Fruit fly (Drosophila melanogaster) whole organism, embryonic: Measurements from ENCODE around the gene CG3349.
A peak's percentile ranks its signal among the peaks of the same experiment; 100 is the strongest.

Experiments
- Bgb ChIP-seq: fragments of 200-800 bp; sonication (Bioruptor generic); IDR thresholded peaks from 2 replicates; pipeline ENCODE4 v1.3.6; 2022; ENCODE audit warnings: missing biosample characterization, missing genetic modification characterization; ENCODE audit not compliant: partially characterized antibody
- BtbVII ChIP-seq: fragments of 200-800 bp; sonication (Bioruptor generic); optimal IDR thresholded peaks from 3 replicates; lab custom pipeline; 2017; ENCODE audit warnings: missing biosample characterization, mild to moderate bottlenecking, missing genetic modification characterization
- CG10462 ChIP-seq: fragments of 200-800 bp; sonication (Bioruptor generic); optimal IDR thresholded peaks from 2 replicates; lab custom pipeline; 2016; ENCODE audit warnings: missing biosample characterization, missing genetic modification characterization
- CG10543 ChIP-seq: fragments of 200-800 bp; sonication (Bioruptor generic); optimal IDR thresholded peaks from 3 replicates; lab custom pipeline; 2017; ENCODE audit warnings: missing biosample characterization, mild to moderate bottlenecking, missing genetic modification characterization, moderate library complexity
- CG13894 ChIP-seq: fragments of 200-800 bp; sonication (Bioruptor generic); optimal IDR thresholded peaks from 3 replicates; lab custom pipeline; 2018; ENCODE audit warnings: missing biosample characterization, mild to moderate bottlenecking, missing genetic modification characterization, moderate library complexity
- CG15479 ChIP-seq: fragments of 200-800 bp; sonication (Bioruptor generic); optimal IDR thresholded peaks from 3 replicates; lab custom pipeline; 2019; ENCODE audit warnings: missing biosample characterization, mild to moderate bottlenecking, missing genetic modification characterization, moderate library complexity
- CG17361 ChIP-seq: fragments of 200-800 bp; sonication (Bioruptor generic); IDR thresholded peaks from 3 replicates; pipeline ENCODE4 v1.3.6; 2022; ENCODE audit warnings: missing biosample characterization, missing genetic modification characterization
- CG2199 ChIP-seq: fragments of 200-800 bp; sonication (Bioruptor generic); IDR thresholded peaks from 3 replicates; pipeline ENCODE4 v1.3.6; 2022; ENCODE audit warnings: missing biosample characterization, missing genetic modification characterization
- CG2889 ChIP-seq: fragments of 200-800 bp; sonication (Bioruptor generic); IDR thresholded peaks from 3 replicates; pipeline ENCODE4 v1.3.6; 2022; ENCODE audit warnings: missing biosample characterization, missing genetic modification characterization
- CG3163 ChIP-seq: fragments of 200-800 bp; sonication (Bioruptor generic); optimal IDR thresholded peaks from 3 replicates; lab custom pipeline; 2016; ENCODE audit warnings: missing biosample characterization, missing genetic modification characterization
- CG33557 ChIP-seq: fragments of 200-800 bp; sonication (Bioruptor generic); optimal IDR thresholded peaks from 2 replicates; lab custom pipeline; 2019; ENCODE audit warnings: missing biosample characterization, mild to moderate bottlenecking, missing genetic modification characterization, moderate library complexity
- CG34422 ChIP-seq: fragments of 200-800 bp; sonication (Bioruptor generic); IDR thresholded peaks from 3 replicates; pipeline ENCODE4 v1.3.6; 2022; ENCODE audit warnings: missing biosample characterization, missing genetic modification characterization
- CG43689 ChIP-seq: fragments of 200-800 bp; sonication (Bioruptor generic); IDR thresholded peaks from 2 replicates; pipeline ENCODE4 v1.3.6; 2022; ENCODE audit warnings: missing biosample characterization, missing genetic modification characterization
- CG5180 ChIP-seq: fragments of 200-800 bp; sonication (Bioruptor generic); optimal IDR thresholded peaks from 3 replicates; lab custom pipeline; 2017; ENCODE audit warnings: missing biosample characterization, missing genetic modification characterization, mild to moderate bottlenecking, moderate library complexity, missing genetic modification reagents
- CG6791 ChIP-seq: fragments of 200-800 bp; sonication (Bioruptor generic); IDR thresholded peaks from 3 replicates; pipeline ENCODE4 v1.3.6; 2022; ENCODE audit warnings: missing biosample characterization, missing genetic modification characterization; ENCODE audit not compliant: partially characterized antibody
- CG6813 ChIP-seq: fragments of 200-800 bp; sonication (Bioruptor generic); optimal IDR thresholded peaks from 2 replicates; lab custom pipeline; 2017; ENCODE audit warnings: missing biosample characterization, missing genetic modification characterization, mild to moderate bottlenecking, moderate library complexity, missing genetic modification reagents
- CG7786 ChIP-seq: fragments of 200-800 bp; sonication (Bioruptor generic); optimal IDR thresholded peaks from 2 replicates; lab custom pipeline; 2016; ENCODE audit warnings: missing biosample characterization, missing genetic modification characterization
- CG7987 ChIP-seq: fragments of 200-800 bp; sonication (Bioruptor generic); optimal IDR thresholded peaks from 2 replicates; lab custom pipeline; 2018; ENCODE audit warnings: missing biosample characterization, mild to moderate bottlenecking, missing genetic modification characterization, moderate library complexity
- CG8388 ChIP-seq: fragments of 200-800 bp; sonication (Bioruptor generic); optimal IDR thresholded peaks from 2 replicates; lab custom pipeline; 2019; ENCODE audit warnings: missing biosample characterization, mild to moderate bottlenecking, missing genetic modification characterization, moderate library complexity
- Doc2 ChIP-seq: fragments of 200-800 bp; sonication (Bioruptor generic); IDR thresholded peaks from 2 replicates; pipeline ENCODE4 v1.3.6; 2022; ENCODE audit warnings: missing biosample characterization, missing genetic modification characterization
- Doc3 ChIP-seq: fragments of 200-800 bp; sonication (Bioruptor generic); IDR thresholded peaks from 3 replicates; pipeline ENCODE4 v1.3.6; 2022; ENCODE audit warnings: missing biosample characterization, missing genetic modification characterization; ENCODE audit not compliant: partially characterized antibody
- HLHmδ ChIP-seq: fragments of 200-800 bp; sonication (Bioruptor generic); optimal IDR thresholded peaks from 2 replicates; lab custom pipeline; 2018; ENCODE audit warnings: missing biosample characterization, mild to moderate bottlenecking, missing genetic modification characterization, moderate library complexity
- Hr3 ChIP-seq: fragments of 200-800 bp; sonication (Bioruptor generic); optimal IDR thresholded peaks from 3 replicates; lab custom pipeline; 2016; ENCODE audit warnings: missing biosample characterization, missing genetic modification characterization
- Hr78 ChIP-seq, 2 experiments: fragments of 200-800 bp in 1 of 2; fragments of >200 bp in 1 of 2; sonication (Bioruptor generic) in 1 of 2; optimal IDR thresholded peaks; 2 replicates each; lab custom pipeline; 2017 to 2019; ENCODE audit warnings: missing biosample characterization in 2 of 2, missing genetic modification characterization in 2 of 2, mild to moderate bottlenecking in 1 of 2, moderate library complexity in 1 of 2
- Jarid2 ChIP-seq: fragments of 200-800 bp; sonication (Bioruptor generic); optimal IDR thresholded peaks from 3 replicates; lab custom pipeline; 2017; ENCODE audit warnings: mild to moderate bottlenecking, missing biosample characterization, missing genetic modification reagents, missing genetic modification characterization
- Kr ChIP-seq: fragments of 200-800 bp; sonication (Bioruptor generic); optimal IDR thresholded peaks from 2 replicates; lab custom pipeline; 2017; ENCODE audit warnings: missing biosample characterization, mild to moderate bottlenecking, missing genetic modification characterization
- Tbp ChIP-seq: fragments of >200 bp; optimal IDR thresholded peaks from 2 replicates; lab custom pipeline; 2018; ENCODE audit warnings: missing biosample characterization, missing genetic modification characterization
- Xrp1 ChIP-seq: fragments of 200-800 bp; sonication (Bioruptor generic); IDR thresholded peaks from 2 replicates; pipeline ENCODE4 v1.3.6; 2022; ENCODE audit warnings: missing biosample characterization, missing genetic modification characterization
- bsh ChIP-seq, 2 experiments: fragments of 200-800 bp; sonication (Bioruptor generic); optimal IDR thresholded peaks; 2 replicates each; lab custom pipeline; 2017 to 2018; ENCODE audit warnings: mild to moderate bottlenecking in 2 of 2, missing biosample characterization in 2 of 2, missing genetic modification characterization in 2 of 2, moderate library complexity in 1 of 2
- chm ChIP-seq: fragments of 200-800 bp; sonication (Bioruptor generic); IDR thresholded peaks from 2 replicates; pipeline ENCODE4 v1.3.6; 2022; ENCODE audit warnings: missing biosample characterization, missing genetic modification characterization
- ci ChIP-seq: fragments of 200-800 bp; sonication (Bioruptor generic); IDR thresholded peaks from 3 replicates; pipeline ENCODE4 v1.3.6; 2022; ENCODE audit warnings: missing biosample characterization, missing genetic modification characterization
- crp ChIP-seq, 2 experiments: fragments of 200-800 bp; sonication (Bioruptor generic); optimal IDR thresholded peaks; 2 replicates in 1 of 2; 3 replicates in 1 of 2; lab custom pipeline; 2017; ENCODE audit warnings: missing biosample characterization in 2 of 2, missing genetic modification characterization in 2 of 2, mild to moderate bottlenecking in 1 of 2, moderate library complexity in 1 of 2
- cwo ChIP-seq: fragments of 200-800 bp; sonication (Bioruptor generic); optimal IDR thresholded peaks from 3 replicates; lab custom pipeline; 2017; ENCODE audit warnings: missing biosample characterization, missing genetic modification characterization, mild to moderate bottlenecking, moderate library complexity, missing genetic modification reagents
- dm ChIP-seq: fragments of 200-800 bp; sonication (Bioruptor generic); optimal IDR thresholded peaks from 3 replicates; lab custom pipeline; 2016; ENCODE audit warnings: missing biosample characterization, missing genetic modification characterization
- eve ChIP-seq, 2 experiments: fragments of >200 bp; optimal IDR thresholded peaks; 2 replicates each; lab custom pipeline; 2017; ENCODE audit warnings: missing biosample characterization in 2 of 2, missing genetic modification characterization in 2 of 2
- fd102C ChIP-seq: fragments of 200-800 bp; sonication (Bioruptor generic); optimal IDR thresholded peaks from 2 replicates; lab custom pipeline; 2018; ENCODE audit warnings: missing biosample characterization, mild to moderate bottlenecking, missing genetic modification characterization, moderate library complexity
- gce ChIP-seq: fragments of 200-800 bp; sonication (Bioruptor generic); IDR thresholded peaks from 3 replicates; pipeline ENCODE4 v1.3.6; 2022; ENCODE audit warnings: missing biosample characterization, missing genetic modification characterization
- lab ChIP-seq: fragments of 200-800 bp; sonication (Bioruptor generic); optimal IDR thresholded peaks from 3 replicates; lab custom pipeline; 2017; ENCODE audit warnings: missing biosample characterization, missing genetic modification characterization, mild to moderate bottlenecking, moderate library complexity, missing genetic modification reagents
- pros ChIP-seq: fragments of 200-800 bp; sonication (Bioruptor generic); optimal IDR thresholded peaks from 3 replicates; lab custom pipeline; 2019; ENCODE audit warnings: missing biosample characterization, mild to moderate bottlenecking, missing genetic modification characterization, moderate library complexity
- row ChIP-seq: fragments of 200-800 bp; sonication (Bioruptor generic); IDR thresholded peaks from 3 replicates; pipeline ENCODE4 v1.3.6; 2022; ENCODE audit warnings: missing biosample characterization, missing genetic modification characterization
- sd ChIP-seq: fragments of 200-800 bp; sonication (Bioruptor generic); optimal IDR thresholded peaks from 3 replicates; lab custom pipeline; 2018; ENCODE audit warnings: missing biosample characterization, mild to moderate bottlenecking, missing genetic modification characterization, moderate library complexity
- sens ChIP-seq: fragments of 200-800 bp; sonication (Bioruptor generic); peaks from one replicate; lab custom pipeline; 2016; ENCODE audit warnings: missing biosample characterization, missing genetic modification characterization
- twi ChIP-seq: fragments of 200-800 bp; optimal IDR thresholded peaks from 2 replicates; lab custom pipeline; 2019; ENCODE audit warnings: missing biosample characterization, mild to moderate bottlenecking, missing genetic modification characterization, moderate library complexity
- unc-4 ChIP-seq: fragments of 200-800 bp; sonication (Bioruptor generic); IDR thresholded peaks from 2 replicates; pipeline ENCODE4 v1.3.6; 2022; ENCODE audit warnings: missing biosample characterization, missing genetic modification characterization; ENCODE audit not compliant: partially characterized antibody
- yki ChIP-seq: fragments of >200 bp; optimal IDR thresholded peaks from 3 replicates; lab custom pipeline; 2018
- zfh1 ChIP-seq: fragments of 200-800 bp; sonication (Bioruptor generic); IDR thresholded peaks from 3 replicates; pipeline ENCODE4 v1.3.6; 2022; ENCODE audit warnings: missing biosample characterization, missing genetic modification characterization

Gene CG3349

dm6 chr3L:14986984-14987896 lies 7.8 kb downstream of the CG3349 start (continued):
- 0 out of 3 replicates have a peak, but pooled peaks have one; percentile 16 for TF ChIP-seq row (GFP tag; lab: Robert Waterston, UW)
- peak; percentile 35 for TF ChIP-seq CG10543
- peak; percentile 58 for TF ChIP-seq CG3163 (GFP tag; lab: Kevin White, UChicago)
- TF ChIP-seq Doc2, result no peak
- peak in 1 of 2 experiments; percentile 83 for TF ChIP-seq Hr78 (GFP tag; optimal IDR thresholded peaks at IDR 0.05; lab: Kevin White, UChicago)
- TF ChIP-seq CG2199 (GFP tag; lab: Robert Waterston, UW), result peak; percentile 60; the same call in 2 of the 3 replicates
- TF ChIP-seq CG6791 (GFP tag; lab: Robert Waterston, UW), result 0 out of 3 replicates have a peak, but pooled peaks have one; percentile 41
- peak; percentile 23 for TF ChIP-seq BtbVII (GFP tag; lab: Kevin White, UChicago)
- TF ChIP-seq CG17361 (GFP tag; lab: Robert Waterston, UW), result no peak
- TF ChIP-seq sens (GFP tag; lab: Kevin White, UChicago), result peak; percentile 80
- TF ChIP-seq crp (GFP tag; optimal IDR thresholded peaks at IDR 0.05; lab: Kevin White, UChicago), result no peak
- 0 out of 3 replicates have a peak, but pooled peaks have one; percentile 45 for TF ChIP-seq Doc3 (GFP tag; lab: Robert Waterston, UW)
- peak; percentile 62 for TF ChIP-seq dm (GFP tag; lab: Kevin White, UChicago)
- peak; percentile 39 for TF ChIP-seq twi (tag; lab: Kevin White, UChicago)
- TF ChIP-seq CG7786, result no peak
- TF ChIP-seq unc-4 (GFP tag; lab: Robert Waterston, UW), result 0 out of 2 replicates have a peak, but pooled peaks have one; percentile 34
- TF ChIP-seq CG15479 (GFP tag; lab: Kevin White, UChicago), result peak; percentile 45
- peak in 1 of 2 experiments; percentile 67 for TF ChIP-seq eve (GFP tag; optimal IDR thresholded peaks at IDR 0.05; lab: Kevin White, UChicago)
- TF ChIP-seq bsh (GFP tag; optimal IDR thresholded peaks at IDR 0.05; lab: Kevin White, UChicago), result peak in 1 of 2 experiments; percentile 12
- peak; percentile 26 for TF ChIP-seq CG5180 (GFP tag; lab: Kevin White, UChicago)
- no peak for TF ChIP-seq yki (lab: Kevin White, UChicago)
- peak; percentile 43 for TF ChIP-seq CG13894 (tag; lab: Kevin White, UChicago)
- TF ChIP-seq CG10462 (GFP tag; lab: Kevin White, UChicago), result no peak
- no peak for TF ChIP-seq Tbp (GFP tag; lab: Kevin White, UChicago)
- peak; percentile 86 for TF ChIP-seq cwo (GFP tag; lab: Kevin White, UChicago)
- TF ChIP-seq sd (tag; lab: Kevin White, UChicago), result peak; percentile 2
- TF ChIP-seq CG2889 (GFP tag; lab: Robert Waterston, UW), result no peak
- peak; percentile 44; the same call in 1 of the 3 replicates for TF ChIP-seq CG34422 (GFP tag; lab: Robert Waterston, UW)
- peak; percentile 76 for TF ChIP-seq CG7987
- peak; percentile 18 for TF ChIP-seq CG8388 (GFP tag; lab: Kevin White, UChicago)
- TF ChIP-seq Hr3 (GFP tag; lab: Kevin White, UChicago), result no peak
- TF ChIP-seq gce (GFP tag; lab: Robert Waterston, UW), result no peak
- TF ChIP-seq Kr (GFP tag; lab: Kevin White, UChicago), result no peak
- TF ChIP-seq Bgb (GFP tag; lab: Robert Waterston, UW), result 0 out of 2 replicates have a peak, but pooled peaks have one; percentile 23

DNA sequence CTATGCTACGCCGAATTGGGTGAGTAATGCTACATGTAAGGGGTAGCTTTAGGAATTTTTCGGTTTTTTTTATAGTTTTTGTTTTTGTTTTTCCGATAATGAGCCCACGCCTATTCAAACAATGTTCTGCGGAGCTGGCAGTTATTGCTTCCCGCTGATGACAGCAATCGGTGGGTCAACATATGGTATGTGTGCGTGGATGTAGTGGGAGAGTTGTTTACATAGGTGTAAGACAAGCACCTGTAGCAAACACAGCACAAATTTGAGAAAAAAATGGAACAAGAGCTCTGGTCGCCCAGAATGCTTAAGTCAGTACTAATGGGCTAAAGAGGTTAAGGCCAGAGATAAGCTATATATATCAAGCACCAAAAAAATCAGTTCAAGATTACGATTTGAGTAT lies 8.8 kb downstream of the CG3349 start:
- TF ChIP-seq chm (GFP tag; lab: Robert Waterston, UW), result no peak
- peak; percentile 40 for TF ChIP-seq Xrp1 (GFP tag; lab: Robert Waterston, UW)
- no peak for TF ChIP-seq CG43689 (GFP tag; lab: Robert Waterston, UW)
- TF ChIP-seq CG33557 (GFP tag; lab: Kevin White, UChicago), result no peak
- TF ChIP-seq sd (tag; lab: Kevin White, UChicago), result peak; percentile 25
- peak; percentile 3 for TF ChIP-seq Jarid2
- no peak for TF ChIP-seq pros (GFP tag; lab: Kevin White, UChicago)
- peak; percentile 81 for TF ChIP-seq twi (tag; lab: Kevin White, UChicago)
- TF ChIP-seq ci (GFP tag; lab: Robert Waterston, UW), result peak; percentile 34; the same call in 1 of the 3 replicates
- peak; percentile 46 for TF ChIP-seq fd102C (GFP tag; lab: Kevin White, UChicago)
- TF ChIP-seq CG6813, result peak; percentile 48
- TF ChIP-seq HLHmδ (GFP tag; lab: Kevin White, UChicago), result peak; percentile 41
- TF ChIP-seq lab (GFP tag; lab: Kevin White, UChicago), result peak; percentile 55
- peak; percentile 59; the same call in 1 of the 3 replicates for TF ChIP-seq zfh1 (GFP tag; lab: Robert Waterston, UW)
- TF ChIP-seq sens (GFP tag; lab: Kevin White, UChicago), result peak; percentile 76
- TF ChIP-seq CG2199 (GFP tag; lab: Robert Waterston, UW), result 0 out of 3 replicates have a peak, but pooled peaks have one; percentile 23
